Worm (Caenorhabditis elegans) whole organism, L1 larva: ENCODE results near the gene copg-1.

ENCODE experiments used
- blmp-1 ChIP-seq: fragments of 150-350 bp; optimal IDR thresholded peaks from 2 replicates; lab custom pipeline; 2014; ENCODE audit warnings: missing biosample characterization, missing genetic modification characterization
- fkh-10 ChIP-seq: sonication (generic microtip); optimal IDR thresholded peaks from 2 replicates; lab custom pipeline; 2017; ENCODE audit warnings: missing biosample characterization, missing genetic modification reagents, missing genetic modification characterization
- grh-1 ChIP-seq: fragments of 200-800 bp; sonication (Bioruptor generic); IDR thresholded peaks from 2 replicates; pipeline ENCODE4 v1.3.6; 2022; ENCODE audit warnings: missing genetic modification reagents, missing genetic modification characterization, missing compliant biosample characterization
- lin-13 ChIP-seq: fragments of 150-350 bp; optimal IDR thresholded peaks from 2 replicates; lab custom pipeline; 2014; ENCODE audit warnings: missing biosample characterization, missing genetic modification reagents, missing genetic modification characterization
- lin-15B ChIP-seq: fragments of 150-350 bp; sonication (generic microtip); optimal IDR thresholded peaks from 3 replicates; lab custom pipeline; 2014; ENCODE audit warnings: missing biosample characterization, missing genetic modification characterization
- mep-1 ChIP-seq: fragments of 150-350 bp; optimal IDR thresholded peaks from 2 replicates; lab custom pipeline; 2014; ENCODE audit warnings: missing biosample characterization, missing genetic modification characterization
- nhr-12 ChIP-seq: sonication (generic microtip); optimal IDR thresholded peaks from 2 replicates; lab custom pipeline; 2017; ENCODE audit warnings: missing biosample characterization, missing genetic modification characterization
- nhr-47 ChIP-seq: sonication (generic microtip); optimal IDR thresholded peaks from 2 replicates; lab custom pipeline; 2016; ENCODE audit warnings: mild to moderate bottlenecking, missing genetic modification characterization, moderate library complexity, missing compliant biosample characterization
- swsn-7 ChIP-seq: sonication (generic microtip); optimal IDR thresholded peaks from 2 replicates; lab custom pipeline; 2016; ENCODE audit warnings: missing genetic modification characterization, missing compliant biosample characterization

DNA sequence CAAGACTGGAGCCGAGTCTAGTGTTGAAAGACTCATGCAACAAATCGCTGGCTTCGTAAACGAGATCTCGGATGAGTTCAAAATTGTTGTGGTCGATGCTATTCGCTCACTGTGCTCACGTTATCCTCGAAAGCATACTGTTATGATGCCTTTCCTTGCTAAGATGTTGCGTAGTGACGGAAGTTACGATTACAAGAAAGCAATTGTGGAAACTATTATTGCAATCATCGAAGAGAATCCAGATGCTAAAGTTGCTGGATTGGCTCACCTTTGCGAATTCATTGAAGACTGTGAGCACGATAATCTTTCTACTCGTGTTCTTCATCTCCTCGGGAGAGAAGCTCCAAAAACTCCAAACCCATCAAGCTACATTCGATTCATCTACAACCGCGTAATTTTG is 1.7 kb downstream of the copg-1 start:
- TF ChIP-seq mep-1 (no peak), swsn-7 (tag; lab: Kevin White, UChicago) (no peak), nhr-12 (no peak), blmp-1 (tag; lab: Kevin White, UChicago) (no peak), lin-15B (no peak), nhr-47 (tag; lab: Kevin White, UChicago) (no peak), lin-13 (no peak), grh-1 (no peak), fkh-10 (GFP tag; lab: Kevin White, UChicago) (no peak)
